Fruit fly (Drosophila melanogaster) whole organism, embryonic: ENCODE results near the gene Der-2.

ENCODE experiments used
- Atf6 ChIP-seq: fragments of 200-800 bp; sonication (Bioruptor generic); IDR thresholded peaks from 2 replicates; pipeline ENCODE4 v1.3.6; 2022; ENCODE audit warnings: missing biosample characterization, missing genetic modification characterization
- BEAF-32 ChIP-seq: fragments of 200-800 bp; sonication (Bioruptor generic); optimal IDR thresholded peaks from 3 replicates; lab custom pipeline; 2017; ENCODE audit warnings: missing biosample characterization, missing genetic modification characterization, mild to moderate bottlenecking, moderate library complexity, missing genetic modification reagents
- CG1024 ChIP-seq: fragments of 200-800 bp; sonication (Bioruptor generic); IDR thresholded peaks from 2 replicates; pipeline ENCODE4 v1.3.6; 2022; ENCODE audit warnings: missing biosample characterization, missing genetic modification characterization
- CG10267 ChIP-seq: fragments of 200-800 bp; sonication (Bioruptor generic); optimal IDR thresholded peaks from 2 replicates; lab custom pipeline; 2018; ENCODE audit warnings: missing biosample characterization, mild to moderate bottlenecking, missing genetic modification characterization, moderate library complexity
- CG12391 ChIP-seq: fragments of 200-800 bp; sonication (Bioruptor generic); optimal IDR thresholded peaks from 3 replicates; lab custom pipeline; 2018; ENCODE audit warnings: missing biosample characterization, mild to moderate bottlenecking, missing genetic modification characterization, moderate library complexity
- CG12659 ChIP-seq: fragments of 200-800 bp; sonication (Bioruptor generic); optimal IDR thresholded peaks from 3 replicates; lab custom pipeline; 2017; ENCODE audit warnings: mild to moderate bottlenecking, missing biosample characterization, missing genetic modification reagents, missing genetic modification characterization
- CG13296 ChIP-seq: fragments of 200-800 bp; sonication (Bioruptor generic); optimal IDR thresholded peaks from 3 replicates; lab custom pipeline; 2018; ENCODE audit warnings: missing biosample characterization, mild to moderate bottlenecking, missing genetic modification characterization
- CG15514 ChIP-seq: fragments of 200-800 bp; sonication (Bioruptor generic); optimal IDR thresholded peaks from 3 replicates; lab custom pipeline; 2017; ENCODE audit warnings: missing biosample characterization, missing genetic modification characterization, mild to moderate bottlenecking, moderate library complexity, missing genetic modification reagents
- CG17186 ChIP-seq: fragments of 200-800 bp; sonication (Bioruptor generic); optimal IDR thresholded peaks from 3 replicates; lab custom pipeline; 2017; ENCODE audit warnings: missing biosample characterization, missing genetic modification reagents, missing genetic modification characterization
- CG2116 ChIP-seq: fragments of 200-800 bp; sonication (Bioruptor generic); optimal IDR thresholded peaks from 3 replicates; lab custom pipeline; 2018; ENCODE audit warnings: missing biosample characterization, mild to moderate bottlenecking, missing genetic modification characterization
- CG30020 ChIP-seq: fragments of 200-800 bp; optimal IDR thresholded peaks from 2 replicates; lab custom pipeline; 2019; ENCODE audit warnings: missing biosample characterization, mild to moderate bottlenecking, missing genetic modification characterization, moderate library complexity
- CG31388 ChIP-seq: fragments of 200-800 bp; sonication (Bioruptor generic); optimal IDR thresholded peaks from 2 replicates; lab custom pipeline; 2016; ENCODE audit warnings: missing biosample characterization, missing genetic modification characterization
- CG4617 ChIP-seq: fragments of 200-800 bp; sonication (Bioruptor generic); optimal IDR thresholded peaks from 3 replicates; lab custom pipeline; 2016; ENCODE audit warnings: missing biosample characterization, missing genetic modification characterization, borderline replicate concordance
- CG4820 ChIP-seq: fragments of 200-800 bp; sonication (Bioruptor generic); optimal IDR thresholded peaks from 3 replicates; lab custom pipeline; 2016; ENCODE audit warnings: missing biosample characterization, missing genetic modification characterization
- CG8281 ChIP-seq: fragments of 200-800 bp; sonication (Bioruptor generic); optimal IDR thresholded peaks from 2 replicates; lab custom pipeline; 2018; ENCODE audit warnings: missing biosample characterization, mild to moderate bottlenecking, missing genetic modification characterization, moderate library complexity
- CG8765 ChIP-seq: fragments of 200-800 bp; sonication (Bioruptor generic); IDR thresholded peaks from 2 replicates; pipeline ENCODE4 v1.3.6; 2022; ENCODE audit warnings: missing biosample characterization, missing genetic modification characterization
- CG8944 ChIP-seq: fragments of 200-800 bp; sonication (Bioruptor generic); optimal IDR thresholded peaks from 3 replicates; lab custom pipeline; 2016; ENCODE audit warnings: missing biosample characterization, missing genetic modification characterization
- CG9932 ChIP-seq: fragments of 200-800 bp; sonication (Bioruptor generic); IDR thresholded peaks from 2 replicates; pipeline ENCODE4 v1.3.6; 2022; ENCODE audit warnings: missing biosample characterization, missing genetic modification characterization
- Dad ChIP-seq: fragments of 200-800 bp; sonication (Bioruptor generic); optimal IDR thresholded peaks from 3 replicates; lab custom pipeline; 2016; ENCODE audit warnings: missing biosample characterization, missing genetic modification characterization
- Dek ChIP-seq: fragments of 200-800 bp; sonication (Bioruptor generic); optimal IDR thresholded peaks from 3 replicates; lab custom pipeline; 2019; ENCODE audit warnings: missing biosample characterization, mild to moderate bottlenecking, missing genetic modification characterization, moderate library complexity
- Dip3 ChIP-seq: fragments of 200-800 bp; sonication (Bioruptor generic); optimal IDR thresholded peaks from 3 replicates; lab custom pipeline; 2016; ENCODE audit warnings: missing biosample characterization, missing genetic modification characterization
- Dp ChIP-seq: fragments of 200-800 bp; sonication (Bioruptor generic); optimal IDR thresholded peaks from 2 replicates; lab custom pipeline; 2018; ENCODE audit warnings: missing biosample characterization, mild to moderate bottlenecking, missing genetic modification characterization, moderate library complexity
- Ets65A ChIP-seq: fragments of 200-800 bp; sonication (Bioruptor generic); peaks from one replicate; lab custom pipeline; 2016; ENCODE audit warnings: missing biosample characterization, missing genetic modification characterization
- Ets97D ChIP-seq: fragments of 200-800 bp; sonication (Bioruptor generic); optimal IDR thresholded peaks from 3 replicates; lab custom pipeline; 2016; ENCODE audit warnings: missing biosample characterization, missing genetic modification characterization
- GATAe ChIP-seq: fragments of 200-800 bp; sonication (Bioruptor generic); conservative IDR thresholded peaks from 2 replicates; pipeline ENCODE4 v1.3.6; 2022; ENCODE audit warnings: missing biosample characterization, missing genetic modification characterization
- HLH3B ChIP-seq: fragments of 200-800 bp; sonication (Bioruptor generic); IDR thresholded peaks from 2 replicates; pipeline ENCODE4 v1.3.6; 2022; ENCODE audit warnings: missing biosample characterization, missing genetic modification characterization
- Hr51 ChIP-seq, 2 experiments: fragments of 200-800 bp; sonication (Bioruptor generic); optimal IDR thresholded peaks; 2 replicates in 1 of 2; 3 replicates in 1 of 2; lab custom pipeline; 2016 to 2018; ENCODE audit warnings: missing biosample characterization in 2 of 2, missing genetic modification characterization in 2 of 2, mild to moderate bottlenecking in 1 of 2, moderate library complexity in 1 of 2
- Hsf ChIP-seq: fragments of 200-800 bp; sonication (Bioruptor generic); optimal IDR thresholded peaks from 3 replicates; lab custom pipeline; 2016; ENCODE audit warnings: missing biosample characterization, missing genetic modification characterization
- MBD-R2 ChIP-seq: fragments of 200-800 bp; sonication (Bioruptor generic); IDR thresholded peaks from 2 replicates; pipeline ENCODE4 v1.3.6; 2022; ENCODE audit warnings: missing biosample characterization, missing genetic modification characterization
- ato ChIP-seq: fragments of 200-800 bp; sonication (Bioruptor generic); IDR thresholded peaks from 2 replicates; pipeline ENCODE4 v1.3.6; 2022; ENCODE audit warnings: missing biosample characterization, missing genetic modification characterization; ENCODE audit not compliant: partially characterized antibody
- bbx ChIP-seq: fragments of 200-800 bp; sonication (Bioruptor generic); IDR thresholded peaks from 2 replicates; pipeline ENCODE4 v1.3.6; 2022; ENCODE audit warnings: missing biosample characterization, missing genetic modification characterization; ENCODE audit not compliant: partially characterized antibody
- btn ChIP-seq: fragments of 200-800 bp; sonication (Bioruptor generic); optimal IDR thresholded peaks from 2 replicates; lab custom pipeline; 2016; ENCODE audit warnings: missing biosample characterization, missing genetic modification characterization
- ci ChIP-seq: fragments of 200-800 bp; sonication (Bioruptor generic); IDR thresholded peaks from 3 replicates; pipeline ENCODE4 v1.3.6; 2022; ENCODE audit warnings: missing biosample characterization, missing genetic modification characterization
- dmrt11E ChIP-seq: fragments of 200-800 bp; sonication (Bioruptor generic); optimal IDR thresholded peaks from 3 replicates; lab custom pipeline; 2018; ENCODE audit warnings: missing biosample characterization, mild to moderate bottlenecking, missing genetic modification characterization, moderate library complexity
- emc ChIP-seq: fragments of 200-800 bp; sonication (Bioruptor generic); optimal IDR thresholded peaks from 2 replicates; lab custom pipeline; 2016; ENCODE audit warnings: missing biosample characterization, missing genetic modification characterization
- ems ChIP-seq: fragments of 200-800 bp; sonication (Bioruptor generic); optimal IDR thresholded peaks from 3 replicates; lab custom pipeline; 2016; ENCODE audit warnings: missing biosample characterization, missing genetic modification characterization
- gce ChIP-seq: fragments of 200-800 bp; sonication (Bioruptor generic); IDR thresholded peaks from 3 replicates; pipeline ENCODE4 v1.3.6; 2022; ENCODE audit warnings: missing biosample characterization, missing genetic modification characterization
- gcm ChIP-seq: fragments of 200-800 bp; sonication (Bioruptor generic); optimal IDR thresholded peaks from 2 replicates; lab custom pipeline; 2019; ENCODE audit warnings: missing biosample characterization, mild to moderate bottlenecking, missing genetic modification characterization, moderate library complexity
- grn ChIP-seq: fragments of 200-800 bp; sonication (Bioruptor generic); optimal IDR thresholded peaks from 3 replicates; lab custom pipeline; 2017; ENCODE audit warnings: missing biosample characterization, missing genetic modification characterization
- luna ChIP-seq: fragments of 200-800 bp; sonication (Bioruptor generic); optimal IDR thresholded peaks from 2 replicates; lab custom pipeline; 2016; ENCODE audit warnings: missing biosample characterization, missing genetic modification characterization
- mld ChIP-seq: fragments of 200-800 bp; sonication (Bioruptor generic); IDR thresholded peaks from 3 replicates; pipeline ENCODE4 v1.3.6; 2022; ENCODE audit warnings: missing biosample characterization, missing genetic modification characterization; ENCODE audit not compliant: partially characterized antibody
- nau ChIP-seq: fragments of 200-800 bp; sonication (Bioruptor generic); optimal IDR thresholded peaks from 3 replicates; lab custom pipeline; 2017; ENCODE audit warnings: missing biosample characterization, mild to moderate bottlenecking, missing genetic modification characterization, missing genetic modification reagents
- psq ChIP-seq: fragments of 200-800 bp; sonication (Bioruptor generic); optimal IDR thresholded peaks from 2 replicates; lab custom pipeline; 2017; ENCODE audit warnings: missing biosample characterization, missing genetic modification characterization
- pzg ChIP-seq: fragments of 200-800 bp; sonication (Bioruptor generic); optimal IDR thresholded peaks from 3 replicates; lab custom pipeline; 2018; ENCODE audit warnings: missing biosample characterization, mild to moderate bottlenecking, missing genetic modification characterization, moderate library complexity
- sisA ChIP-seq: fragments of 200-800 bp; sonication (Bioruptor generic); IDR thresholded peaks from 2 replicates; pipeline ENCODE4 v1.3.6; 2022; ENCODE audit warnings: missing biosample characterization, missing genetic modification characterization
- so ChIP-seq: fragments of 200-800 bp; sonication (Bioruptor generic); IDR thresholded peaks from 3 replicates; pipeline ENCODE4 v1.3.6; 2022; ENCODE audit warnings: missing biosample characterization, missing genetic modification characterization
- sug ChIP-seq: fragments of 200-800 bp; optimal IDR thresholded peaks from 2 replicates; lab custom pipeline; 2019; ENCODE audit warnings: missing biosample characterization, mild to moderate bottlenecking, missing genetic modification characterization, moderate library complexity
- tna ChIP-seq: fragments of 200-800 bp; sonication (Bioruptor generic); IDR thresholded peaks from 2 replicates; pipeline ENCODE4 v1.3.6; 2022; ENCODE audit warnings: missing biosample characterization, missing genetic modification characterization; ENCODE audit not compliant: partially characterized antibody
- toy ChIP-seq: fragments of 200-800 bp; sonication (Bioruptor generic); IDR thresholded peaks from 2 replicates; pipeline ENCODE4 v1.3.6; 2022; ENCODE audit warnings: missing biosample characterization, missing genetic modification characterization
- yki ChIP-seq: fragments of >200 bp; optimal IDR thresholded peaks from 3 replicates; lab custom pipeline; 2018

Der-2 gene

DNA sequence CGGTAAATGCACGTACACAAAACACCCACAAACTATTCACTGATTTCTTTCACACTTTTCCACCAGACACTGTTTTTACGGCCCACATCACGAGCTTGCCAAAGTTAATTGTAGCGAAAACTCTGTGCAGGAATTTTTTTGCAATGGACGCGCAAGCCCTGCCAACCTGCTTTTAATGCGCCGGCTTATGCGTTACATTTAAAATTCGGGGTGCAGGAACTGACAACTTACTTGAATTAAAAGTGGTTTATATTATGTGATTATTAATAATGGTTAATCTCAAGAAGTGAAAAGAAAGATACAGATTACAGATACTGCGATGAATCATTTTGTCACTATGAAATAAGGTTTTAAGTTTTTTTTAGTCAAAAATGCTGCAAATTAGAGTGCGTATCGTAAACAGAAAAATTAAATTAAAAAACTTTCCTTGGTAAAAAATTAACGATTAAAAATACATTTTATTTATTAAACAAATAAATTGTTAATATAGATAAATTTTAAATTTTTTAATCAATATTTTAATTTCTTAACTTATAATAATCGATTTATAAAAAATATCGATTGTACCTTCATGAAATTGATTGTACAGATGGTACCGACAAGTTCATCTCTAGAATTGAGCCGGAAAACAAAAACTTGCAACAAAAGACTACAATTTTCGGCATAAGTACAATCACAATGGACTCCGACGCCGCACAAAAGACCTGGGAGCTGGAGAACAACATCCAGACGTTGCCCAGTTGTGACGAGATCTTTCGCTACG, 14.3 kb downstream of the Der-2 start, which contains the start of the genes CG42232 and CSN5 (continued):
- TF ChIP-seq gcm (GFP tag; lab: Kevin White, UChicago) (no peak), emc (GFP tag; lab: Kevin White, UChicago) (no peak), CG1024 (GFP tag; lab: Robert Waterston, UW) (peak; percentile 32; the same call in 1 of the 2 replicates), Dip3 (GFP tag; lab: Kevin White, UChicago) (no peak), CG15514 (GFP tag; lab: Kevin White, UChicago) (peak; percentile 59), CG17186 (peak; percentile 58), BEAF-32 (GFP tag; lab: Kevin White, UChicago) (peak; percentile 57), ci (GFP tag; lab: Robert Waterston, UW) (peak; percentile 50; the same call in 2 of the 3 replicates), CG12391 (tag; lab: Kevin White, UChicago) (peak; percentile 82), CG8944 (GFP tag; lab: Kevin White, UChicago) (peak; percentile 29), MBD-R2 (peak; percentile 87), Ets97D (GFP tag; lab: Kevin White, UChicago) (peak; percentile 32), luna (no peak), Ets65A (peak; percentile 91), psq (GFP tag; lab: Kevin White, UChicago) (peak; percentile 28), CG9932 (peak; percentile 68), CG10267 (tag; lab: Kevin White, UChicago) (peak; percentile 75), ato (GFP tag; lab: Robert Waterston, UW) (no peak), CG12659 (GFP tag; lab: Kevin White, UChicago) (peak; percentile 73), sisA (GFP tag; lab: Robert Waterston, UW) (peak; percentile 51; the same call in 1 of the 2 replicates), Hr51 (GFP tag; optimal IDR thresholded peaks at IDR 0.05; lab: Kevin White, UChicago) (peak in 1 of 2 experiments; percentile 36), CG31388 (peak; percentile 39), CG4820 (GFP tag; lab: Kevin White, UChicago) (peak; percentile 54), CG8281 (tag; lab: Kevin White, UChicago) (no peak), bbx (GFP tag; lab: Robert Waterston, UW) (peak; percentile 27; the same call in 1 of the 2 replicates), gce (GFP tag; lab: Robert Waterston, UW) (no peak), Hsf (GFP tag; lab: Kevin White, UChicago) (peak; percentile 66), Dek (tag; lab: Kevin White, UChicago) (peak; percentile 28), Dad (GFP tag; lab: Kevin White, UChicago) (peak; percentile 1), ems (peak; percentile 44), GATAe (GFP tag; lab: Robert Waterston, UW) (no peak), toy (no peak), Atf6 (GFP tag; lab: Robert Waterston, UW) (peak; percentile 38; the same call in 1 of the 2 replicates), btn (GFP tag; lab: Kevin White, UChicago) (no peak), CG8765 (no peak), CG4617 (GFP tag; lab: Kevin White, UChicago) (peak; percentile 13)
- TF ChIP-seq, all 482 proteins: peak for 187

DNA sequence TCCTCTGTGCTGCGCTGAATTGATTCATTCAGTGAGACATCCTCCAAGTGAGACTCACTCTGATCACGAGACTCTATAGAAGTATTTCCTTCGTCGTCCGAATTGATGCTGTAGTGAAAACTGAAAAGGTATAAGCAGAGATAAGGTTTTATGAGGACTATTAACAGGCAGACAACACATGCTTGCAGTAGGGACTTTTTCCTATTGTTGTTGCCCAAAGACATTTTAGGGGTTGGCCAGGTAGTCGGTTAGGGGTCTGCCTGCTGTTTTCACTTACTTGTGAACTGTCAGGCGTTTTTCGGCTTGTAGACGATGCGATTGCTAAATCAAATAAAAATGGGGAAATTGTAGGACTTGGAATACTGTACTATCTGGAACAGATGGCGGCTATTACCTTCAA, 15.5 kb downstream of the Der-2 start:
- TF ChIP-seq sug (tag; lab: Kevin White, UChicago) (no peak), yki (no peak), CG30020 (tag; lab: Kevin White, UChicago) (no peak), grn (GFP tag; lab: Kevin White, UChicago) (no peak), so (no peak), tna (no peak), dmrt11E (tag; lab: Kevin White, UChicago) (no peak), CG13296 (GFP tag; lab: Kevin White, UChicago) (no peak), mld (GFP tag; lab: Robert Waterston, UW) (no peak), toy (no peak), HLH3B (GFP tag; lab: Robert Waterston, UW) (no peak), Dp (GFP tag; lab: Kevin White, UChicago) (no peak), CG2116 (GFP tag; lab: Kevin White, UChicago) (no peak), pzg (GFP tag; lab: Kevin White, UChicago) (no peak), nau (no peak)
